Worm (Caenorhabditis elegans) whole organism, L4 larva: ENCODE results near the gene nhr-13.

ENCODE experiments used
- F49E8.2 ChIP-seq: sonication (generic microtip); optimal IDR thresholded peaks from 2 replicates; lab custom pipeline; 2016; ENCODE audit warnings: missing compliant biosample characterization, mild to moderate bottlenecking, missing genetic modification characterization, borderline replicate concordance
- Y105C5A.15 ChIP-seq: fragments of 200-800 bp; sonication (Bioruptor generic); IDR thresholded peaks from 2 replicates; pipeline ENCODE4 v1.3.6; 2022; ENCODE audit warnings: missing genetic modification characterization, missing compliant biosample characterization
- Y48G9A.11 ChIP-seq: fragments of 200-800 bp; sonication (Bioruptor generic); IDR thresholded peaks from 2 replicates; pipeline ENCODE4 v1.3.6; 2022; ENCODE audit warnings: missing genetic modification reagents, missing genetic modification characterization, missing compliant biosample characterization
- Y5F2A.4 ChIP-seq: fragments of 200-800 bp; sonication (Bioruptor generic); optimal IDR thresholded peaks from 2 replicates; lab custom pipeline; 2018; ENCODE audit warnings: mild to moderate bottlenecking, missing genetic modification characterization, missing compliant biosample characterization
- Y75B8A.6 ChIP-seq: fragments of 200-800 bp; sonication (Bioruptor generic); IDR thresholded peaks from 2 replicates; pipeline ENCODE4 v1.3.6; 2022; ENCODE audit warnings: missing genetic modification reagents, missing genetic modification characterization, missing compliant biosample characterization
- aly-2 ChIP-seq: sonication (generic microtip); optimal IDR thresholded peaks from 2 replicates; lab custom pipeline; 2018; ENCODE audit warnings: missing biosample characterization, missing genetic modification characterization
- ceh-82 ChIP-seq: sonication (generic microtip); optimal IDR thresholded peaks from 2 replicates; lab custom pipeline; 2017; ENCODE audit warnings: missing biosample characterization, missing genetic modification characterization
- daf-16 ChIP-seq, 3 experiments: sonication (generic microtip); optimal IDR thresholded peaks; 2 replicates each; lab custom pipeline; 2016 to 2017; ENCODE audit warnings: missing genetic modification characterization in 3 of 3, missing genetic modification reagents in 3 of 3, mild to moderate bottlenecking in 2 of 3, missing compliant biosample characterization in 2 of 3, missing biosample characterization in 1 of 3, moderate library complexity in 1 of 3
- dmd-6 ChIP-seq: fragments of 200-800 bp; sonication (Bioruptor generic); IDR thresholded peaks from 2 replicates; pipeline ENCODE4 v1.3.6; 2022; ENCODE audit warnings: missing genetic modification reagents, missing genetic modification characterization, missing compliant biosample characterization
- dpl-1 ChIP-seq: fragments of 150-350 bp; optimal IDR thresholded peaks from 2 replicates; lab custom pipeline; 2014; ENCODE audit warnings: missing biosample characterization, missing genetic modification reagents, missing genetic modification characterization
- duxl-1 ChIP-seq: sonication (generic microtip); optimal IDR thresholded peaks from 2 replicates; lab custom pipeline; 2016; ENCODE audit warnings: mild to moderate bottlenecking, missing genetic modification characterization, moderate library complexity, missing compliant biosample characterization; ENCODE audit not compliant: poor library complexity
- dve-1 ChIP-seq: sonication (generic microtip); optimal IDR thresholded peaks from 2 replicates; lab custom pipeline; 2017; ENCODE audit warnings: antibody characterized with exemption, mild to moderate bottlenecking, missing genetic modification characterization, missing compliant biosample characterization; ENCODE audit not compliant: insufficient read depth
- egl-27 ChIP-seq: sonication (generic microtip); optimal IDR thresholded peaks from 3 replicates; lab custom pipeline; 2017; ENCODE audit warnings: missing biosample characterization, missing genetic modification reagents, missing genetic modification characterization
- egl-43 ChIP-seq: fragments of 200-800 bp; sonication (Bioruptor generic); IDR thresholded peaks from 2 replicates; pipeline ENCODE4 v1.3.6; 2022; ENCODE audit warnings: missing genetic modification reagents, missing genetic modification characterization, missing compliant biosample characterization
- fos-1 ChIP-seq: fragments of 150-350 bp; optimal IDR thresholded peaks from 2 replicates; lab custom pipeline; 2014; ENCODE audit warnings: missing biosample characterization, missing genetic modification characterization
- gei-8 ChIP-seq: fragments of 200-800 bp; sonication (Bioruptor generic); optimal IDR thresholded peaks from 2 replicates; lab custom pipeline; 2018; ENCODE audit warnings: mild to moderate bottlenecking, missing genetic modification characterization, missing compliant biosample characterization
- hif-1 ChIP-seq, 2 experiments: sonication (generic microtip); optimal IDR thresholded peaks; 2 replicates each; lab custom pipeline; 2016 to 2017; ENCODE audit warnings: missing compliant biosample characterization in 2 of 2, missing genetic modification characterization in 2 of 2, missing genetic modification reagents in 2 of 2, missing genotype in 2 of 2, mild to moderate bottlenecking in 1 of 2
- hlh-11 ChIP-seq: fragments of 200-800 bp; sonication (Bioruptor generic); optimal IDR thresholded peaks from 2 replicates; lab custom pipeline; 2018; ENCODE audit warnings: mild to moderate bottlenecking, missing genetic modification characterization, missing compliant biosample characterization
- hlh-30 ChIP-seq: sonication (generic microtip); optimal IDR thresholded peaks from 2 replicates; lab custom pipeline; 2017; ENCODE audit warnings: antibody characterized with exemption, mild to moderate bottlenecking, missing genetic modification characterization, missing compliant biosample characterization; ENCODE audit not compliant: insufficient read depth
- lin-38 ChIP-seq: fragments of 200-800 bp; sonication (Bioruptor generic); IDR thresholded peaks from 2 replicates; pipeline ENCODE4 v1.3.6; 2022; ENCODE audit warnings: missing genetic modification reagents, missing genetic modification characterization, missing compliant biosample characterization
- mdl-1 ChIP-seq, 2 experiments: fragments of 150-350 bp in 1 of 2; sonication (generic microtip) in 1 of 2; optimal IDR thresholded peaks; 2 replicates each; lab custom pipeline; 2014 to 2017; ENCODE audit warnings: missing biosample characterization in 2 of 2, missing genetic modification characterization in 2 of 2
- mep-1 ChIP-seq: fragments of 150-350 bp; sonication (generic microtip); optimal IDR thresholded peaks from 3 replicates; lab custom pipeline; 2014; ENCODE audit warnings: missing biosample characterization, missing genetic modification characterization
- nhr-102 ChIP-seq: sonication (generic microtip); optimal IDR thresholded peaks from 2 replicates; lab custom pipeline; 2016; ENCODE audit warnings: mild to moderate bottlenecking, missing genetic modification characterization, moderate library complexity, missing compliant biosample characterization
- nhr-11 ChIP-seq: fragments of 150-350 bp; optimal IDR thresholded peaks from 2 replicates; lab custom pipeline; 2014; ENCODE audit warnings: missing biosample characterization, missing genetic modification characterization
- nhr-28 ChIP-seq: fragments of 150-350 bp; optimal IDR thresholded peaks from 2 replicates; lab custom pipeline; 2014; ENCODE audit warnings: missing biosample characterization, missing genetic modification characterization
- nhr-48 ChIP-seq: sonication (generic microtip); optimal IDR thresholded peaks from 2 replicates; lab custom pipeline; 2016; ENCODE audit warnings: mild to moderate bottlenecking, missing genetic modification characterization, missing compliant biosample characterization
- pha-4 ChIP-seq, 2 experiments: fragments of 150-350 bp in 1 of 2; fragments of 200-800 bp in 1 of 2; sonication (Bioruptor generic) in 1 of 2; IDR thresholded peaks in 1 of 2; optimal IDR thresholded peaks in 1 of 2; 2 replicates each; pipeline versions ENCODE4 v1.3.6 to Lab custom; 2014 to 2022; ENCODE audit warnings: missing genetic modification characterization in 2 of 2, missing genetic modification reagents in 2 of 2, missing biosample characterization in 1 of 2, missing compliant biosample characterization in 1 of 2
- php-3 ChIP-seq: fragments of 200-800 bp; sonication (Bioruptor generic); IDR thresholded peaks from 2 replicates; pipeline ENCODE4 v1.3.6; 2022; ENCODE audit warnings: missing genetic modification reagents, missing genetic modification characterization, missing compliant biosample characterization
- pqm-1 ChIP-seq: sonication (generic microtip); optimal IDR thresholded peaks from 2 replicates; lab custom pipeline; 2017; ENCODE audit warnings: missing biosample characterization, missing genetic modification characterization
- set-16 ChIP-seq: fragments of 200-800 bp; sonication (Bioruptor generic); IDR thresholded peaks from 2 replicates; pipeline ENCODE4 v1.3.6; 2022; ENCODE audit warnings: missing genetic modification reagents, missing genetic modification characterization, missing compliant biosample characterization
- skn-1 ChIP-seq: fragments of 150-350 bp; optimal IDR thresholded peaks from 2 replicates; lab custom pipeline; 2014; ENCODE audit warnings: missing biosample characterization, missing genetic modification characterization
- snpc-4 ChIP-seq: fragments of 150-350 bp; optimal IDR thresholded peaks from 2 replicates; lab custom pipeline; 2014; ENCODE audit warnings: missing biosample characterization, missing genetic modification characterization
- zip-11 ChIP-seq: fragments of 200-800 bp; sonication (Bioruptor generic); IDR thresholded peaks from 2 replicates; pipeline ENCODE4 v1.3.6; 2022; ENCODE audit warnings: missing genetic modification characterization, missing compliant biosample characterization
- ztf-11 ChIP-seq: fragments of 150-350 bp; optimal IDR thresholded peaks from 2 replicates; lab custom pipeline; 2014; ENCODE audit warnings: missing biosample characterization, missing genetic modification characterization

Gene nhr-13

DNA sequence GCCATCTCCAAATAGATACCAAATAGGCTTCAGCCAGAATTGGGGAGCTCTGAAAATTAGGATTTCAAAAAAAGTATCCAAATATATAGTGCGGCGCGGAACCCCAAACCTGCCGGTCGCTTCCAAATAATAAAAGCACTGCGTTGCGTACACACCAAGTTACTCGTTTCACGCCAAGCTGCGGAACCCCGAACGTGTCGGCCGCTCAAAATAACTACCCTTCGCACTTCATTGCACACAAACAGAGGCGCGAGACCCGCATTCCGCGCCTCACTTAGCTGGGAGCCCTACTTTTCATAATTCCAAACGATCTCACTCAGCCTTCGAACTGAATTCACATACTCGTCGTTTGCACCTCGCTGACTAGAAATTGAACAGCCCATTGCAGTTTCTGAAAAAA, 7.3 kb downstream of the nhr-13 start:
- TF ChIP-seq gei-8 (GFP tag; lab: Kevin White, UChicago) (no peak), hif-1 (tag; optimal IDR thresholded peaks at IDR 0.05; lab: Kevin White, UChicago) (no peak), Y48G9A.11 (GFP tag; lab: Robert Waterston, UW) (no peak), ceh-82 (tag; lab: Kevin White, UChicago) (no peak), aly-2 (no peak), nhr-102 (tag; lab: Kevin White, UChicago) (no peak), dpl-1 (GFP tag; lab: Kevin White, UChicago) (no peak), duxl-1 (tag; lab: Kevin White, UChicago) (no peak), ztf-11 (tag; lab: Kevin White, UChicago) (no peak), nhr-11 (tag; lab: Kevin White, UChicago) (no peak), zip-11 (GFP tag; lab: Robert Waterston, UW) (no peak), snpc-4 (tag; lab: Kevin White, UChicago) (no peak), egl-27 (tag; lab: Kevin White, UChicago) (no peak), skn-1 (tag; lab: Kevin White, UChicago) (no peak), hlh-30 (tag; lab: Kevin White, UChicago) (no peak), daf-16 (GFP tag; optimal IDR thresholded peaks at IDR 0.05; lab: Kevin White, UChicago) (no peak), daf-16 (tag; optimal IDR thresholded peaks at IDR 0.05; lab: Kevin White, UChicago) (no peak), set-16 (GFP tag; lab: Robert Waterston, UW) (no peak), pha-4 (GFP tag; IDR thresholded peaks at IDR 0.05; lab: Robert Waterston, UW) (no peak), pha-4 (tag; optimal IDR thresholded peaks at IDR 0.05; lab: Kevin White, UChicago) (no peak)

ce11 chrV:2200402-2200801, 8.1 kb downstream of the nhr-13 start:
- TF ChIP-seq set-16 (GFP tag; lab: Robert Waterston, UW) = peak; percentile 69; the same call in 1 of the 2 replicates
- 0 out of 2 replicates have a peak, but pooled peaks have one; percentile 3 for TF ChIP-seq egl-43 (GFP tag; lab: Robert Waterston, UW)
- no peak for TF ChIP-seq Y105C5A.15 (GFP tag; lab: Robert Waterston, UW)

DNA sequence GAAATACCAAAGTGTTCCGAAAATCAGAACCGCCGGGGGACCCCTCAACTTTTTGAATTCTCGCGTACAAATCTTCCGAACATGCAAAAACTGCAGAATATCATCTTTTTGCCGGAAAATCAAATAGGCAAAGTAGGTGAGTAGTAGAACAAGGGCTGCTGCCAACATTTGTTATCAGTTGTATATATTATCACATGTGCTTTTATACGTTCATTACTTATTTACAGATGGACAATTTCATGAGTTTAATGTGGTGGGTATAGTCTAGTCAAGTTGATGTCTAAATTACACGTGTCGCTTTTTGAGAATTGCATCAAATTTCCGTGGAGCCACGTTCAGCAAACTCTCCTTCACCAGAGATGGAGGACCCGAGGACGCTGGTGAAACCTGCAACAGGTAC, 9.0 kb downstream of the nhr-13 start, which contains the start of gene cyp-32B1:
cyp-32B1 (minus strand) TSS at position 176 of the 400 bp plus-strand sequence.
- TF ChIP-seq hlh-11 (tag; lab: Kevin White, UChicago) (peak; percentile 2), Y5F2A.4 (GFP tag; lab: Kevin White, UChicago) (no peak), pqm-1 (tag; lab: Kevin White, UChicago) (peak; percentile 29), nhr-11 (tag; lab: Kevin White, UChicago) (no peak), mep-1 (no peak), php-3 (GFP tag; lab: Robert Waterston, UW) (0 out of 2 replicates have a peak, but pooled peaks have one; percentile 35), nhr-28 (peak; percentile 37), fos-1 (tag; lab: Kevin White, UChicago) (no peak), Y75B8A.6 (GFP tag; lab: Robert Waterston, UW) (no peak), dmd-6 (GFP tag; lab: Robert Waterston, UW) (peak; percentile 50; the same call in 1 of the 2 replicates), dve-1 (tag; lab: Kevin White, UChicago) (peak; percentile 52), daf-16 (GFP tag; optimal IDR thresholded peaks at IDR 0.05; lab: Kevin White, UChicago) (no peak), daf-16 (tag; optimal IDR thresholded peaks at IDR 0.05; lab: Kevin White, UChicago) (peak; percentile 67), mdl-1 (tag; optimal IDR thresholded peaks at IDR 0.05; lab: Kevin White, UChicago) (peak in 1 of 2 experiments; percentile 15)

DNA sequence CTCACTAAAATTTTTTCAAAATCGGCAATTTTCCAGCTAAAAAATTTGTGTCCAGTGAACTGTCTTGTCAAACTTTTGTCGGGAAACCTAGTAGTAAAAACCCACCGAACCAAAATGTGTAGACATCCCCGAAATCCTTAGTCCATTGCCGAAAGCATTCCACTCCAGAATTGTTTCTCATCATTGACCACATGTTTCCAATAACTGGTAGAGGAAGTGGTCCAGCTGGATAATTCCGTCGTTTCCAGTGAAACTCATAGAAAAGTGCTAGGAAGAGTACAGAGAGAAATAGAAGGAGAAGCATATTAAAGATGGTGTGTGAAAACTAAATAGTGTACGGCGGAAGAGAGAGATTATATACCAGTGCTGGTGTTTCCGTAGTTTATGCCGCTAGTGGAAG, 11.8 kb downstream of the nhr-13 start, which contains the start of gene cyp-33C12:
cyp-33C12 (minus strand) TSS at position 321 of the 400 bp plus-strand sequence.
- TF ChIP-seq Y105C5A.15 (GFP tag; lab: Robert Waterston, UW) (no peak), lin-38 (GFP tag; lab: Robert Waterston, UW) (no peak), nhr-48 (tag; lab: Kevin White, UChicago) (no peak), set-16 (GFP tag; lab: Robert Waterston, UW) (no peak), F49E8.2 (no peak), mep-1 (no peak), ztf-11 (tag; lab: Kevin White, UChicago) (no peak)
